Comparison of ENCODE assay signal across 4 fruit fly cellular contexts in the genomic region with DNA sequence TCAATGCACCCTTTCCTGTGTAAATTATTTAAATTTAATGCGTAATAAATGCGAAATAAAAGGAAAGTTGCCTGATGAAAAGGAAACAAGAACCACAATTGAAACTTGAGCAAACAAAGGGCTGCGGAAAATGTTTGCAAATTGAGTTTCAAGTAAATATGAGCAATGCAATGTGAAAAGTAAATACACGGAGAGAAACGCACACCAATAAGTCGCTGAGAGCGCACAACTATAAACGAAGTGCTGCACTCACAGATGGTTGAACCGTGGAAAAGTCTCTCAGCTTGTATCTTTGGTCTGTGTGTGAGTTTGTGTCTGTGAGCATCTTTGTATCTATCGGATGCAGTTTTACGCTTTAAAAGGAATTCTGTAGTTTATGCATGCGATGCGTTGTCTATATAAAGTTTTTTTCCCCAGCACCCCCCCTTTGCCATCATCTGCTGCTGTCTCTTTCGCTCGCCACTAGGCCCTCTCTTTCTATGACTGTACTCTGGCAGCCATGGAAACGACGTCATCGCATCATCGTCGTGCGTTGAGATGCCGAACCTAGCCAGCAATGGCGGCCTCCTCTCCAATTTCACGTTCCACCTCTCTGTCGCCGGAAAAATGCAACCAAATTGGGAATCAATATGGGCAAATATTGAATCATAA.
TF ChIP-seq lines count a peak whose summit lies in the region.

No protein-coding gene starts in this region.

- no peak for TF ChIP-seq CTCF in whole organism, embryonic (GFP tag; optimal IDR thresholded peaks at IDR 0.05; lab: Kevin White, UChicago)

TF ChIP-seq in whole organism, adult, 20 proteins besides CTCF, POLR2A, EP300 and RAD21:
- peak; percentile 58 for TF ChIP-seq CG5204 (GFP tag; optimal IDR thresholded peaks at IDR 0.05; lab: Kevin White, UChicago)
- peak; percentile 98 for TF ChIP-seq kay (GFP tag; lab: Kevin White, UChicago; ENCODE audit: borderline replicate concordance)
- TF ChIP-seq cnc (optimal IDR thresholded peaks at IDR 0.05; lab: Kevin White, UChicago): no peak
- TF ChIP-seq CG33017 (tag; optimal IDR thresholded peaks at IDR 0.05; lab: Kevin White, UChicago): peak; percentile 81
- peak; percentile 70 for TF ChIP-seq pad (GFP tag; optimal IDR thresholded peaks at IDR 0.05; lab: Kevin White, UChicago)
- peak; percentile 90 for TF ChIP-seq ovo (GFP tag; optimal IDR thresholded peaks at IDR 0.05; lab: Kevin White, UChicago)
- peak; percentile 77 for TF ChIP-seq CG1620 (GFP tag; optimal IDR thresholded peaks at IDR 0.05; lab: Kevin White, UChicago)
- peak; percentile 89 for TF ChIP-seq cic (GFP tag; optimal IDR thresholded peaks at IDR 0.05; lab: Kevin White, UChicago)
- TF ChIP-seq bab1 (GFP tag; optimal IDR thresholded peaks at IDR 0.05; lab: Kevin White, UChicago): peak; percentile 15
- peak; percentile 67 for TF ChIP-seq tj (GFP tag; optimal IDR thresholded peaks at IDR 0.05; lab: Kevin White, UChicago)
- TF ChIP-seq Crg-1 (GFP tag; optimal IDR thresholded peaks at IDR 0.05; lab: Kevin White, UChicago): peak; percentile 95
- peak; percentile 70 for TF ChIP-seq toe (GFP tag; optimal IDR thresholded peaks at IDR 0.05; lab: Kevin White, UChicago)
- peak; percentile 88 for TF ChIP-seq CG7101 (tag; optimal IDR thresholded peaks at IDR 0.05; lab: Kevin White, UChicago)
- TF ChIP-seq CG11617 (GFP tag; optimal IDR thresholded peaks at IDR 0.05; lab: Kevin White, UChicago): peak; percentile 80
- TF ChIP-seq CG14711 (tag; optimal IDR thresholded peaks at IDR 0.05; lab: Kevin White, UChicago): peak; percentile 73
- peak; percentile 58 for TF ChIP-seq Hr96 (GFP tag; optimal IDR thresholded peaks at IDR 0.05; lab: Kevin White, UChicago)
- peak; percentile 87 for TF ChIP-seq CG7045 (GFP tag; optimal IDR thresholded peaks at IDR 0.05; lab: Kevin White, UChicago)
- TF ChIP-seq CG12768 (GFP tag; optimal IDR thresholded peaks at IDR 0.05; lab: Kevin White, UChicago): peak; percentile 89
- TF ChIP-seq Mnt (GFP tag; optimal IDR thresholded peaks at IDR 0.05; lab: Kevin White, UChicago): peak; percentile 66
- TF ChIP-seq Clk (GFP tag; optimal IDR thresholded peaks at IDR 0.05; lab: Kevin White, UChicago): peak; percentile 78
TF ChIP-seq in whole organism, adult: peak in this region for 19.

TF ChIP-seq in whole organism, embryonic, 481 proteins besides CTCF, POLR2A, EP300 and RAD21:
- TF ChIP-seq nom (GFP tag; optimal IDR thresholded peaks at IDR 0.05; lab: Kevin White, UChicago) (peak; percentile 61), sens (GFP tag; lab: Kevin White, UChicago) (peak; percentile 51), Drgx (GFP tag; IDR thresholded peaks at IDR 0.05; lab: Robert Waterston, UW) (peak; percentile 76), Deaf1 (tag; optimal IDR thresholded peaks at IDR 0.05; lab: Kevin White, UChicago) (peak; percentile 67), CG10209 (GFP tag; optimal IDR thresholded peaks at IDR 0.05; lab: Kevin White, UChicago) (no peak), bcd (GFP tag; optimal IDR thresholded peaks at IDR 0.05; lab: Kevin White, UChicago) (no peak), Med (GFP tag; lab: Kevin White, UChicago) (peak; percentile 46), cg (GFP tag; optimal IDR thresholded peaks at IDR 0.05; lab: Kevin White, UChicago) (peak; percentile 48), ken (GFP tag; IDR thresholded peaks at IDR 0.05; lab: Robert Waterston, UW) (0 out of 3 replicates have a peak, but pooled peaks have one; percentile 8), CG1832 (GFP tag; optimal IDR thresholded peaks at IDR 0.05; lab: Kevin White, UChicago) (peak; percentile 17), crol (GFP tag; IDR thresholded peaks at IDR 0.05; lab: Robert Waterston, UW) (peak; percentile 67), ind (GFP tag; optimal IDR thresholded peaks at IDR 0.05; lab: Kevin White, UChicago) (no peak), CG2199 (GFP tag; IDR thresholded peaks at IDR 0.05; lab: Robert Waterston, UW) (peak; percentile 76; the same call in 1 of the 3 replicates)

TF ChIP-seq in whole organism, prepupa, 60 proteins besides CTCF, POLR2A, EP300 and RAD21 (continues in another document):
- TF ChIP-seq CG7368 (GFP tag; optimal IDR thresholded peaks at IDR 0.05; lab: Kevin White, UChicago): peak; percentile 43
- no peak for TF ChIP-seq Smox (GFP tag; optimal IDR thresholded peaks at IDR 0.05; lab: Kevin White, UChicago)
- peak; percentile 55 for TF ChIP-seq spab (GFP tag; optimal IDR thresholded peaks at IDR 0.05; lab: Kevin White, UChicago)
- TF ChIP-seq CG3032 (tag; optimal IDR thresholded peaks at IDR 0.05; lab: Kevin White, UChicago): peak; percentile 36
- no peak for TF ChIP-seq fd85E (GFP tag; optimal IDR thresholded peaks at IDR 0.05; lab: Kevin White, UChicago)
- peak; percentile 26 for TF ChIP-seq Met (GFP tag; optimal IDR thresholded peaks at IDR 0.05; lab: Kevin White, UChicago)
- peak; percentile 63 for TF ChIP-seq CG15336 (GFP tag; IDR thresholded peaks at IDR 0.05; lab: Robert Waterston, UW)
- TF ChIP-seq Hr4 (GFP tag; optimal IDR thresholded peaks at IDR 0.05; lab: Kevin White, UChicago): no peak
- TF ChIP-seq Sox14 (GFP tag; optimal IDR thresholded peaks at IDR 0.05; lab: Kevin White, UChicago): peak; percentile 35
- peak in 1 of 2 experiments; percentile 40 for TF ChIP-seq salr (GFP tag; optimal IDR thresholded peaks at IDR 0.05; lab: Kevin White, UChicago)
- TF ChIP-seq eg (GFP tag; IDR thresholded peaks at IDR 0.05; lab: Robert Waterston, UW): peak; percentile 62; the same call in 1 of the 3 replicates
- peak; percentile 57 for TF ChIP-seq CG16779 (tag; optimal IDR thresholded peaks at IDR 0.05; lab: Kevin White, UChicago)
- TF ChIP-seq Gug (GFP tag; IDR thresholded peaks at IDR 0.05; lab: Robert Waterston, UW): 0 out of 2 replicates have a peak, but pooled peaks have one; percentile 34
- TF ChIP-seq CG34406 (GFP tag; optimal IDR thresholded peaks at IDR 0.05; lab: Kevin White, UChicago): peak; percentile 39
- TF ChIP-seq Hr39 (GFP tag; optimal IDR thresholded peaks at IDR 0.05; lab: Kevin White, UChicago): no peak
- no peak for TF ChIP-seq Ets21C (GFP tag; optimal IDR thresholded peaks at IDR 0.05; lab: Kevin White, UChicago)
- no peak for TF ChIP-seq Eip93F (GFP tag; optimal IDR thresholded peaks at IDR 0.05; lab: Kevin White, UChicago)
- no peak for TF ChIP-seq fd59A (GFP tag; optimal IDR thresholded peaks at IDR 0.05; lab: Kevin White, UChicago)
- peak; percentile 28 for TF ChIP-seq OdsH (GFP tag; optimal IDR thresholded peaks at IDR 0.05; lab: Kevin White, UChicago)
- TF ChIP-seq CG8632 (GFP tag; optimal IDR thresholded peaks at IDR 0.05; lab: Kevin White, UChicago): peak; percentile 39
- TF ChIP-seq CG6276 (GFP tag; optimal IDR thresholded peaks at IDR 0.05; lab: Kevin White, UChicago): peak; percentile 25
- TF ChIP-seq net (GFP tag; optimal IDR thresholded peaks at IDR 0.05; lab: Kevin White, UChicago): peak; percentile 52
- no peak for TF ChIP-seq Blimp-1 (GFP tag; optimal IDR thresholded peaks at IDR 0.05; lab: Kevin White, UChicago)
- TF ChIP-seq Ets96B (tag; optimal IDR thresholded peaks at IDR 0.05; lab: Kevin White, UChicago): peak; percentile 23
- TF ChIP-seq topi (GFP tag; optimal IDR thresholded peaks at IDR 0.05; lab: Kevin White, UChicago): no peak
- TF ChIP-seq CG8119 (GFP tag; IDR thresholded peaks at IDR 0.05; lab: Robert Waterston, UW): peak; percentile 69; the same call in 2 of the 3 replicates

TF ChIP-seq in whole organism, pupa, 21 proteins besides CTCF, POLR2A, EP300 and RAD21:
- TF ChIP-seq CG12605 (GFP tag; IDR thresholded peaks at IDR 0.05; lab: Robert Waterston, UW): peak; percentile 40
- TF ChIP-seq CG17806 (tag; optimal IDR thresholded peaks at IDR 0.05; lab: Kevin White, UChicago): peak; percentile 30
- peak; percentile 52 for TF ChIP-seq Pif1A (GFP tag; optimal IDR thresholded peaks at IDR 0.05; lab: Kevin White, UChicago)
- TF ChIP-seq CG34367 (tag; optimal IDR thresholded peaks at IDR 0.05; lab: Kevin White, UChicago): peak; percentile 46
- peak; percentile 71 for TF ChIP-seq CG32121 (GFP tag; IDR thresholded peaks at IDR 0.05; lab: Robert Waterston, UW)
- TF ChIP-seq rn (GFP tag; IDR thresholded peaks at IDR 0.05; lab: Robert Waterston, UW): no peak
- peak; percentile 69 for TF ChIP-seq Ets98B (GFP tag; IDR thresholded peaks at IDR 0.05; lab: Robert Waterston, UW)
- TF ChIP-seq D1 (tag; optimal IDR thresholded peaks at IDR 0.05; lab: Kevin White, UChicago): no peak
- peak; percentile 42 for TF ChIP-seq CG15710 (tag; optimal IDR thresholded peaks at IDR 0.05; lab: Kevin White, UChicago)
- peak; percentile 52 for TF ChIP-seq CG13204 (GFP tag; optimal IDR thresholded peaks at IDR 0.05; lab: Kevin White, UChicago)
- peak; percentile 44 for TF ChIP-seq Pif1B (GFP tag; optimal IDR thresholded peaks at IDR 0.05; lab: Kevin White, UChicago)
- peak; percentile 36 for TF ChIP-seq CG14655 (GFP tag; optimal IDR thresholded peaks at IDR 0.05; lab: Kevin White, UChicago)
- TF ChIP-seq CG8301 (tag; optimal IDR thresholded peaks at IDR 0.05; lab: Kevin White, UChicago): peak; percentile 2
- peak; percentile 79 for TF ChIP-seq fd96Ca (GFP tag; IDR thresholded peaks at IDR 0.05; lab: Robert Waterston, UW)
- TF ChIP-seq CG10348 (GFP tag; IDR thresholded peaks at IDR 0.05; lab: Robert Waterston, UW): no peak
- peak; percentile 64 for TF ChIP-seq gl (tag; optimal IDR thresholded peaks at IDR 0.05; lab: Kevin White, UChicago)
- no peak for TF ChIP-seq CG9948 (tag; optimal IDR thresholded peaks at IDR 0.05; lab: Kevin White, UChicago)
- TF ChIP-seq CG4496 (GFP tag; IDR thresholded peaks at IDR 0.05; lab: Robert Waterston, UW): no peak; the same call in 1 of the 3 replicates
- TF ChIP-seq CG8159 (tag; optimal IDR thresholded peaks at IDR 0.05; lab: Kevin White, UChicago): peak; percentile 35
- peak; percentile 25 for TF ChIP-seq Snoo (tag; optimal IDR thresholded peaks at IDR 0.05; lab: Kevin White, UChicago)
- TF ChIP-seq EcR (GFP tag; optimal IDR thresholded peaks at IDR 0.05; lab: Kevin White, UChicago): peak; percentile 90
